Fruit fly (Drosophila melanogaster): ENCODE measurements around the gene ssp2.

ssp2 gene

dm6 chr3L:13938470-13939150 lies 26.4 kb upstream of the ssp2 start (continued):
- peak; percentile 61; the same call in 1 of the 2 replicates for TF ChIP-seq E2f1 (GFP tag; IDR thresholded peaks at IDR 0.05)
- peak; percentile 85 for TF ChIP-seq CG33557 (GFP tag; optimal IDR thresholded peaks at IDR 0.05)
- TF ChIP-seq D19B (GFP tag; optimal IDR thresholded peaks at IDR 0.05) = peak; percentile 80
- TF ChIP-seq knrl (GFP tag; IDR thresholded peaks at IDR 0.05; ENCODE audit: partially characterized antibody) = no peak
- no peak for TF ChIP-seq corto (GFP tag; optimal IDR thresholded peaks at IDR 0.05)
- TF ChIP-seq hb (GFP tag; IDR thresholded peaks at IDR 0.05; ENCODE audit: partially characterized antibody) = no peak
- peak; percentile 86 for TF ChIP-seq CG17385 (GFP tag; optimal IDR thresholded peaks at IDR 0.05)
- no peak for TF ChIP-seq eve (GFP tag; optimal IDR thresholded peaks at IDR 0.05)
- TF ChIP-seq fu2 (GFP tag; optimal IDR thresholded peaks at IDR 0.05) = peak; percentile 91
- TF ChIP-seq zen (tag; optimal IDR thresholded peaks at IDR 0.05) = peak; percentile 48
- no peak; the same call in none of the 2 replicates for TF ChIP-seq CG32532 (GFP tag; IDR thresholded peaks at IDR 0.05)
- TF ChIP-seq Ssrp (tag; optimal IDR thresholded peaks at IDR 0.05) = peak; percentile 87
- TF ChIP-seq CG7963 (GFP tag; IDR thresholded peaks at IDR 0.05; ENCODE audit: partially characterized antibody) = no peak
- no peak for TF ChIP-seq CG5953 (GFP tag; IDR thresholded peaks at IDR 0.05)
- no peak for TF ChIP-seq CG34224 (GFP tag; IDR thresholded peaks at IDR 0.05; ENCODE audit: partially characterized antibody)
- TF ChIP-seq CG4730 (GFP tag; IDR thresholded peaks at IDR 0.05) = peak; percentile 57; the same call in 1 of the 2 replicates
- TF ChIP-seq CG17912 (GFP tag; optimal IDR thresholded peaks at IDR 0.05) = no peak
- TF ChIP-seq Blimp-1 (GFP tag; optimal IDR thresholded peaks at IDR 0.05) = peak; percentile 77
- 0 out of 2 replicates have a peak, but pooled peaks have one; percentile 43 for TF ChIP-seq Awh (GFP tag; IDR thresholded peaks at IDR 0.05)
- peak; percentile 72 for TF ChIP-seq croc (GFP tag; conservative IDR thresholded peaks at IDR 0.05)
- TF ChIP-seq NC2α (GFP tag; optimal IDR thresholded peaks at IDR 0.05) = peak; percentile 72
- TF ChIP-seq slp2 (GFP tag; optimal IDR thresholded peaks at IDR 0.05) = peak; percentile 89
- no peak for TF ChIP-seq CG1832 (GFP tag; optimal IDR thresholded peaks at IDR 0.05)
- no peak for TF ChIP-seq sens-2 (GFP tag; IDR thresholded peaks at IDR 0.05)
- TF ChIP-seq NK7.1 (GFP tag; optimal IDR thresholded peaks at IDR 0.05) = peak; percentile 87
- peak; percentile 93 for TF ChIP-seq CG13296 (GFP tag; optimal IDR thresholded peaks at IDR 0.05)
- 0 out of 2 replicates have a peak, but pooled peaks have one; percentile 11 for TF ChIP-seq CG17328 (GFP tag; IDR thresholded peaks at IDR 0.05)
- TF ChIP-seq dm (GFP tag; optimal IDR thresholded peaks at IDR 0.05) = peak; percentile 77
- peak; percentile 80 for TF ChIP-seq pnt (GFP tag; optimal IDR thresholded peaks at IDR 0.05)
- peak; percentile 88 for TF ChIP-seq btn (GFP tag; optimal IDR thresholded peaks at IDR 0.05)
- TF ChIP-seq Bgb (GFP tag; IDR thresholded peaks at IDR 0.05; ENCODE audit: partially characterized antibody) = no peak
- no peak for TF ChIP-seq CG17612 (GFP tag; IDR thresholded peaks at IDR 0.05)
- TF ChIP-seq fd96Cb (tag; optimal IDR thresholded peaks at IDR 0.05) = peak; percentile 86
- peak; percentile 89 for TF ChIP-seq CG9609 (GFP tag; optimal IDR thresholded peaks at IDR 0.05)
- no peak for TF ChIP-seq CG9797 (GFP tag; optimal IDR thresholded peaks at IDR 0.05)
- peak; percentile 36 for TF ChIP-seq CG17802 (tag; optimal IDR thresholded peaks at IDR 0.05)
- peak; percentile 73 for TF ChIP-seq CG3995 (GFP tag; optimal IDR thresholded peaks at IDR 0.05)
- peak; percentile 93 for TF ChIP-seq phol (tag; optimal IDR thresholded peaks at IDR 0.05)
- peak; percentile 90 for TF ChIP-seq CG17829 (tag; optimal IDR thresholded peaks at IDR 0.05)
- TF ChIP-seq wdn (GFP tag; IDR thresholded peaks at IDR 0.05) = peak; percentile 50; the same call in 1 of the 2 replicates
- TF ChIP-seq Myb (GFP tag; optimal IDR thresholded peaks at IDR 0.05) = peak; percentile 71
- TF ChIP-seq Deaf1 (tag; optimal IDR thresholded peaks at IDR 0.05) = no peak
- peak; percentile 66 for TF ChIP-seq CG9817 (tag; optimal IDR thresholded peaks at IDR 0.05)
- TF ChIP-seq Ravus (GFP tag; IDR thresholded peaks at IDR 0.05) = no peak; the same call in 1 of the 2 replicates
- peak; percentile 77 for TF ChIP-seq ewg (GFP tag; optimal IDR thresholded peaks at IDR 0.05)
- TF ChIP-seq toy (GFP tag; IDR thresholded peaks at IDR 0.05) = peak; percentile 19; the same call in 1 of the 2 replicates
- TF ChIP-seq psq (GFP tag; optimal IDR thresholded peaks at IDR 0.05) = peak; percentile 43
- TF ChIP-seq nom (GFP tag; optimal IDR thresholded peaks at IDR 0.05) = peak; percentile 81
- no peak for TF ChIP-seq rib (GFP tag; IDR thresholded peaks at IDR 0.05)
